Fruit fly (Drosophila melanogaster) Kc167 (cell line): Measurements from ENCODE around the gene CG46467.

Source experiments
- Myc ChIP-seq: fragments of >200 bp; optimal IDR thresholded peaks from 2 replicates; lab custom pipeline; 2017; ENCODE audit warnings: missing external identifiers
- insv ChIP-seq: fragments of >200 bp; optimal IDR thresholded peaks from 3 replicates; lab custom pipeline; 2018; ENCODE audit warnings: missing external identifiers
- ttk ChIP-seq: sonication (Bioruptor generic); optimal IDR thresholded peaks from 2 replicates; lab custom pipeline; 2017; ENCODE audit warnings: missing external identifiers

DNA sequence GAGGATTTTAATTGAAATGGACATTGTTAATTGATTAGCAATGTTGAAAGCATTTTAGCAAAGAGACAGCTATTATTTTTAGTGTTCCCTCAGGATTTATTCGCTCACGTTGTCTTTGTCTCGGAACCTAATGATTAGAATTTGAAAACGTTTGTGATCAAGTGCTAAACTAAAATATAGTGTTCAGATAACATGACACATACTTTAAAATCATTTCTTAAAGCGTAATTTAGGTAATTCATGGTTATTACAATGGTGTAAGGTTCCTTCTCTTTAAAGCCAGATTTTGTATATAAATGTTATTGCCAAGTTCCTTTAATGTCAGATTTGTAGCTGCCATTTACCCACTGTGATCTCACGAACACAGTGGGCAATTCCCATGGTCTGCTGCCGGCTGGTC is 62.7 kb downstream of the CG46467 start:
- TF ChIP-seq insv: no peak
- no peak for TF ChIP-seq Myc (lab: Kevin White, UChicago)
- no peak for TF ChIP-seq ttk (lab: Kevin White, UChicago)
